Fruit fly (Drosophila melanogaster) whole organism, embryonic: Measurements from ENCODE around the gene Gr93d.

Experiments used
- CG13775 ChIP-seq: fragments of 200-800 bp; sonication (Bioruptor generic); optimal IDR thresholded peaks from 3 replicates; lab custom pipeline; 2017; ENCODE audit warnings: missing biosample characterization, mild to moderate bottlenecking, missing genetic modification characterization
- CG16815 ChIP-seq: fragments of 200-800 bp; sonication (Bioruptor generic); optimal IDR thresholded peaks from 3 replicates; lab custom pipeline; 2017; ENCODE audit warnings: missing biosample characterization, mild to moderate bottlenecking, missing genetic modification characterization
- CG2875 ChIP-seq: fragments of 200-800 bp; sonication (Bioruptor generic); optimal IDR thresholded peaks from 2 replicates; lab custom pipeline; 2017; ENCODE audit warnings: missing biosample characterization, mild to moderate bottlenecking, missing genetic modification characterization, missing genetic modification reagents
- CG7987 ChIP-seq: fragments of 200-800 bp; sonication (Bioruptor generic); optimal IDR thresholded peaks from 2 replicates; lab custom pipeline; 2018; ENCODE audit warnings: missing biosample characterization, mild to moderate bottlenecking, missing genetic modification characterization, moderate library complexity
- MESR4 ChIP-seq: fragments of 200-800 bp; sonication (Bioruptor generic); optimal IDR thresholded peaks from 2 replicates; lab custom pipeline; 2018; ENCODE audit warnings: missing biosample characterization, mild to moderate bottlenecking, missing genetic modification characterization, moderate library complexity
- Trl ChIP-seq, 3 experiments: fragments of >200 bp in 2 of 3; fragments of 200-800 bp in 1 of 3; sonication (Bioruptor generic) in 1 of 3; optimal IDR thresholded peaks; 2 replicates in 1 of 3; 3 replicates in 2 of 3; lab custom pipeline; 2016 to 2017; ENCODE audit warnings: missing biosample characterization in 1 of 3, missing genetic modification characterization in 1 of 3
- sens-2 ChIP-seq: fragments of 200-800 bp; sonication (Bioruptor generic); IDR thresholded peaks from 2 replicates; pipeline ENCODE4 v1.3.6; 2022; ENCODE audit warnings: missing biosample characterization, missing genetic modification characterization

- no peak for TF ChIP-seq sens-2 (GFP tag; lab: Robert Waterston, UW)
- no peak for TF ChIP-seq Trl (optimal IDR thresholded peaks at IDR 0.05; lab: Kevin White, UChicago)
- TF ChIP-seq Trl (GFP tag; optimal IDR thresholded peaks at IDR 0.05; lab: Kevin White, UChicago), result no peak
- no peak for TF ChIP-seq CG2875 (GFP tag; lab: Kevin White, UChicago)
- TF ChIP-seq CG16815 (GFP tag; lab: Kevin White, UChicago), result no peak
- TF ChIP-seq CG13775 (GFP tag; lab: Kevin White, UChicago), result no peak
- no peak for TF ChIP-seq CG7987 (GFP tag; lab: Kevin White, UChicago)
- TF ChIP-seq MESR4, result no peak
These were observed 25.0 kb upstream of the Gr93d start for dm6 chr3R:21871348-21871940.
